Fruit fly (Drosophila melanogaster) whole organism, embryonic: ENCODE data around the gene Wdr59.

Experiments
- ATbp ChIP-seq: fragments of 200-800 bp; sonication (Bioruptor generic); optimal IDR thresholded peaks from 2 replicates; lab custom pipeline; 2017; ENCODE audit warnings: missing biosample characterization, mild to moderate bottlenecking, missing genetic modification characterization, missing genetic modification reagents
- Antp ChIP-seq: fragments of 200-800 bp; sonication (Bioruptor generic); optimal IDR thresholded peaks from 3 replicates; lab custom pipeline; 2016; ENCODE audit warnings: missing biosample characterization, missing genetic modification characterization
- C15 ChIP-seq: fragments of 200-800 bp; sonication (Bioruptor generic); IDR thresholded peaks from 3 replicates; pipeline ENCODE4 v1.3.6; 2022; ENCODE audit warnings: missing biosample characterization, missing genetic modification characterization
- CG10267 ChIP-seq: fragments of 200-800 bp; sonication (Bioruptor generic); optimal IDR thresholded peaks from 2 replicates; lab custom pipeline; 2018; ENCODE audit warnings: missing biosample characterization, mild to moderate bottlenecking, missing genetic modification characterization, moderate library complexity
- CG10366 ChIP-seq: fragments of 200-800 bp; sonication (Bioruptor generic); IDR thresholded peaks from 2 replicates; pipeline ENCODE4 v1.3.6; 2022; ENCODE audit warnings: missing biosample characterization, missing genetic modification characterization
- CG10565 ChIP-seq: fragments of 200-800 bp; sonication (Bioruptor generic); optimal IDR thresholded peaks from 3 replicates; lab custom pipeline; 2016; ENCODE audit warnings: missing biosample characterization, mild to moderate bottlenecking, missing genetic modification characterization
- CG12744 ChIP-seq: fragments of 200-800 bp; sonication (Bioruptor generic); optimal IDR thresholded peaks from 2 replicates; lab custom pipeline; 2016; ENCODE audit warnings: missing biosample characterization, missing genetic modification characterization
- CG14441 ChIP-seq: fragments of 200-800 bp; sonication (Bioruptor generic); IDR thresholded peaks from 2 replicates; pipeline ENCODE4 v1.3.6; 2022; ENCODE audit warnings: missing biosample characterization, missing genetic modification characterization
- CG14860 ChIP-seq: fragments of 200-800 bp; sonication (Bioruptor generic); IDR thresholded peaks from 3 replicates; pipeline ENCODE4 v1.3.6; 2022; ENCODE audit warnings: missing biosample characterization, missing genetic modification characterization; ENCODE audit not compliant: partially characterized antibody
- CG15696 ChIP-seq: fragments of 200-800 bp; sonication (Bioruptor generic); optimal IDR thresholded peaks from 2 replicates; lab custom pipeline; 2019; ENCODE audit warnings: missing biosample characterization, mild to moderate bottlenecking, missing genetic modification characterization, moderate library complexity
- CG2116 ChIP-seq: fragments of 200-800 bp; sonication (Bioruptor generic); optimal IDR thresholded peaks from 3 replicates; lab custom pipeline; 2018; ENCODE audit warnings: missing biosample characterization, mild to moderate bottlenecking, missing genetic modification characterization
- CG31441 ChIP-seq: fragments of 200-800 bp; sonication (Bioruptor generic); IDR thresholded peaks from 2 replicates; pipeline ENCODE4 v1.3.6; 2022; ENCODE audit warnings: missing biosample characterization, missing genetic modification characterization
- CG34422 ChIP-seq: fragments of 200-800 bp; sonication (Bioruptor generic); IDR thresholded peaks from 3 replicates; pipeline ENCODE4 v1.3.6; 2022; ENCODE audit warnings: missing biosample characterization, missing genetic modification characterization
- CG3847 ChIP-seq: fragments of 200-800 bp; sonication (Bioruptor generic); IDR thresholded peaks from 2 replicates; pipeline ENCODE4 v1.3.6; 2022; ENCODE audit warnings: missing biosample characterization, missing genetic modification characterization
- CG3995 ChIP-seq: fragments of 200-800 bp; sonication (Bioruptor generic); optimal IDR thresholded peaks from 3 replicates; lab custom pipeline; 2016; ENCODE audit warnings: missing biosample characterization, missing genetic modification characterization
- CG43689 ChIP-seq: fragments of 200-800 bp; sonication (Bioruptor generic); IDR thresholded peaks from 2 replicates; pipeline ENCODE4 v1.3.6; 2022; ENCODE audit warnings: missing biosample characterization, missing genetic modification characterization
- CG5180 ChIP-seq: fragments of 200-800 bp; sonication (Bioruptor generic); optimal IDR thresholded peaks from 3 replicates; lab custom pipeline; 2017; ENCODE audit warnings: missing biosample characterization, missing genetic modification characterization, mild to moderate bottlenecking, moderate library complexity, missing genetic modification reagents
- CG6175 ChIP-seq: fragments of 200-800 bp; sonication (Bioruptor generic); IDR thresholded peaks from 3 replicates; pipeline ENCODE4 v1.3.6; 2022; ENCODE audit warnings: missing biosample characterization, missing genetic modification characterization
- CG6254 ChIP-seq: fragments of 200-800 bp; sonication (Bioruptor generic); optimal IDR thresholded peaks from 3 replicates; lab custom pipeline; 2017; ENCODE audit warnings: mild to moderate bottlenecking, missing biosample characterization, missing genetic modification reagents, missing genetic modification characterization
- CG9797 ChIP-seq: fragments of 200-800 bp; sonication (Bioruptor generic); optimal IDR thresholded peaks from 3 replicates; lab custom pipeline; 2018; ENCODE audit warnings: missing biosample characterization, mild to moderate bottlenecking, missing genetic modification characterization
- CTCF ChIP-seq: fragments of 200-800 bp; sonication (Bioruptor generic); optimal IDR thresholded peaks from 2 replicates; lab custom pipeline; 2017; ENCODE audit warnings: missing biosample characterization, mild to moderate bottlenecking, missing genetic modification characterization, moderate library complexity
- CoRest ChIP-seq: fragments of 200-800 bp; sonication (Bioruptor generic); optimal IDR thresholded peaks from 3 replicates; lab custom pipeline; 2018; ENCODE audit warnings: missing biosample characterization, mild to moderate bottlenecking, missing genetic modification characterization, moderate library complexity
- D ChIP-seq, 2 experiments: fragments of 200-800 bp in 1 of 2; fragments of >200 bp in 1 of 2; sonication (Bioruptor generic) in 1 of 2; optimal IDR thresholded peaks; 2 replicates in 1 of 2; 3 replicates in 1 of 2; lab custom pipeline; 2017; ENCODE audit warnings: mild to moderate bottlenecking in 1 of 2, missing biosample characterization in 1 of 2, missing genetic modification characterization in 1 of 2, missing genetic modification reagents in 1 of 2
- D19B ChIP-seq: fragments of 200-800 bp; sonication (Bioruptor generic); optimal IDR thresholded peaks from 2 replicates; lab custom pipeline; 2017; ENCODE audit warnings: missing biosample characterization, mild to moderate bottlenecking, missing genetic modification characterization
- Dbx ChIP-seq: fragments of 200-800 bp; sonication (Bioruptor generic); IDR thresholded peaks from 3 replicates; pipeline ENCODE4 v1.3.6; 2022; ENCODE audit warnings: missing biosample characterization, missing genetic modification characterization
- Fer1 ChIP-seq: fragments of 200-800 bp; sonication (Bioruptor generic); optimal IDR thresholded peaks from 2 replicates; lab custom pipeline; 2017; ENCODE audit warnings: missing biosample characterization, mild to moderate bottlenecking, missing genetic modification characterization
- HLHmδ ChIP-seq: fragments of 200-800 bp; sonication (Bioruptor generic); optimal IDR thresholded peaks from 2 replicates; lab custom pipeline; 2018; ENCODE audit warnings: missing biosample characterization, mild to moderate bottlenecking, missing genetic modification characterization, moderate library complexity
- Scr ChIP-seq: fragments of 200-800 bp; sonication (Bioruptor generic); IDR thresholded peaks from 2 replicates; pipeline ENCODE4 v1.3.6; 2022; ENCODE audit warnings: missing biosample characterization, missing genetic modification characterization; ENCODE audit not compliant: partially characterized antibody
- Sin3A ChIP-seq: fragments of >200 bp; optimal IDR thresholded peaks from 2 replicates; lab custom pipeline; 2018
- Six4 ChIP-seq: fragments of 200-800 bp; sonication (Bioruptor generic); optimal IDR thresholded peaks from 2 replicates; lab custom pipeline; 2016; ENCODE audit warnings: missing biosample characterization, missing genetic modification characterization
- Spps ChIP-seq: fragments of 200-800 bp; sonication (Bioruptor generic); optimal IDR thresholded peaks from 2 replicates; lab custom pipeline; 2018; ENCODE audit warnings: missing biosample characterization, mild to moderate bottlenecking, missing genetic modification characterization
- Sry-δ ChIP-seq: fragments of 200-800 bp; sonication (Bioruptor generic); optimal IDR thresholded peaks from 2 replicates; lab custom pipeline; 2016; ENCODE audit warnings: missing biosample characterization, missing genetic modification characterization
- Xbp1 ChIP-seq: fragments of 200-800 bp; sonication (Bioruptor generic); optimal IDR thresholded peaks from 3 replicates; lab custom pipeline; 2016; ENCODE audit warnings: missing biosample characterization, mild to moderate bottlenecking, missing genetic modification characterization
- bab2 ChIP-seq: fragments of 200-800 bp; sonication (Bioruptor generic); optimal IDR thresholded peaks from 2 replicates; lab custom pipeline; 2016; ENCODE audit warnings: missing biosample characterization, missing genetic modification characterization
- chm ChIP-seq: fragments of 200-800 bp; sonication (Bioruptor generic); IDR thresholded peaks from 2 replicates; pipeline ENCODE4 v1.3.6; 2022; ENCODE audit warnings: missing biosample characterization, missing genetic modification characterization
- crol ChIP-seq: fragments of 200-800 bp; sonication (Bioruptor generic); IDR thresholded peaks from 2 replicates; pipeline ENCODE4 v1.3.6; 2022; ENCODE audit warnings: missing biosample characterization, missing genetic modification characterization
- dimm ChIP-seq: fragments of 200-800 bp; sonication (Bioruptor generic); IDR thresholded peaks from 2 replicates; pipeline ENCODE4 v1.3.6; 2022; ENCODE audit warnings: missing biosample characterization, missing genetic modification characterization
- grn ChIP-seq: fragments of 200-800 bp; sonication (Bioruptor generic); optimal IDR thresholded peaks from 3 replicates; lab custom pipeline; 2017; ENCODE audit warnings: missing biosample characterization, missing genetic modification characterization
- gro ChIP-seq: fragments of 200-800 bp; sonication (Bioruptor generic); optimal IDR thresholded peaks from 2 replicates; lab custom pipeline; 2016; ENCODE audit warnings: missing biosample characterization, missing genetic modification characterization
- ind ChIP-seq: fragments of 200-800 bp; sonication (Bioruptor generic); optimal IDR thresholded peaks from 3 replicates; lab custom pipeline; 2016; ENCODE audit warnings: missing biosample characterization, missing genetic modification characterization
- klu ChIP-seq: fragments of 200-800 bp; sonication (Bioruptor generic); IDR thresholded peaks from 2 replicates; pipeline ENCODE4 v1.3.6; 2022; ENCODE audit warnings: missing biosample characterization, missing genetic modification characterization
- lmd ChIP-seq: fragments of 200-800 bp; sonication (Bioruptor generic); IDR thresholded peaks from 2 replicates; pipeline ENCODE4 v1.3.6; 2022; ENCODE audit warnings: missing biosample characterization, missing genetic modification characterization
- nerfin-1 ChIP-seq: fragments of 200-800 bp; sonication (Bioruptor generic); optimal IDR thresholded peaks from 3 replicates; lab custom pipeline; 2019; ENCODE audit warnings: missing biosample characterization, mild to moderate bottlenecking, missing genetic modification characterization, moderate library complexity
- odd ChIP-seq: fragments of 200-800 bp; sonication (Bioruptor generic); optimal IDR thresholded peaks from 2 replicates; lab custom pipeline; 2017; ENCODE audit warnings: missing biosample characterization, mild to moderate bottlenecking, missing genetic modification characterization
- pb ChIP-seq: fragments of 200-800 bp; sonication (Bioruptor generic); optimal IDR thresholded peaks from 3 replicates; lab custom pipeline; 2016; ENCODE audit warnings: missing biosample characterization, missing genetic modification characterization
- schlank ChIP-seq: fragments of 200-800 bp; sonication (Bioruptor generic); optimal IDR thresholded peaks from 2 replicates; lab custom pipeline; 2018; ENCODE audit warnings: missing biosample characterization, mild to moderate bottlenecking, missing genetic modification characterization
- twi ChIP-seq: fragments of 200-800 bp; optimal IDR thresholded peaks from 2 replicates; lab custom pipeline; 2019; ENCODE audit warnings: missing biosample characterization, mild to moderate bottlenecking, missing genetic modification characterization, moderate library complexity
- unpg ChIP-seq: fragments of 200-800 bp; sonication (Bioruptor generic); optimal IDR thresholded peaks from 3 replicates; lab custom pipeline; 2018; ENCODE audit warnings: missing biosample characterization, mild to moderate bottlenecking, missing genetic modification characterization, moderate library complexity
- vfl ChIP-seq: fragments of 200-800 bp; sonication (Bioruptor generic); optimal IDR thresholded peaks from 2 replicates; lab custom pipeline; 2016; ENCODE audit warnings: missing biosample characterization, missing genetic modification characterization
- wdn ChIP-seq: fragments of 200-800 bp; sonication (Bioruptor generic); IDR thresholded peaks from 2 replicates; pipeline ENCODE4 v1.3.6; 2022; ENCODE audit warnings: missing biosample characterization, missing genetic modification characterization
- wor ChIP-seq: fragments of 200-800 bp; sonication (Bioruptor generic); IDR thresholded peaks from 2 replicates; pipeline ENCODE4 v1.3.6; 2022; ENCODE audit warnings: missing biosample characterization, missing genetic modification characterization

Gene Wdr59

DNA sequence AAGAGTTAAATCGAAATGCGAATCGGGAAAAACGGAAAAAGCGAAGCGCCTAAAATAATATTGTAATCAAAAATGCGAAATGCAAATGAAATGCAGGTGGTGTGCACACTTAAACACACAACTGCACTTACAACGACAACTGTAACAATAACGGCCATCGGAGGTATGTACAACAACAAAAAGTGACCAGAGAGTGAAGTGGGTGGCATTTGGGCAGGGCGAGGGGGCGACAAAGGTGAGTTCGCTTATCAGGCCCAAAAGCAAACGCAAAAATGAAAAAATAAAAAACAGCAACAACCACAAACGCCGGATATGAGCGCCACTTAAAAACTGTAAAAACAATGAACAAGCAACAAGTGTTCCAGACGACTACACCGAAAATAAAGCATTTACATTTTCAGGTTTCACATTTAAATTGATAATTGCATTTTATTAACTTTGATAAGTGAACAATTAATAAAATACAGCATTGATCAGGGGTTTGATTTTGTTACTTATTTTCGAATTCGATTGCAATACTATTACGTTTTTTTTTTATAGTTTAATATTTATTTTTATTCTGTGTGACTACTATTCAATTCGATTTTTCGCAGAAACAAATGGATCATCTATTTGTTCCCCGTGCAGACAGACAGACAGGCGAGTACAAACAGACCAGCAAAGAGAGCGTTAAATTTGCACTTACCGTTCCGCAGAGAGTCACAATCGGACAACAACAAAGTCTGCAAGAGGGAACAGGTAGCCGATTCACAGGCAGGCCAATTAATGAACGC is 26.0 kb upstream of the Wdr59 start (continued):
- peak; percentile 48; the same call in 1 of the 3 replicates for TF ChIP-seq CG34422 (GFP tag; lab: Robert Waterston, UW)
- no peak for TF ChIP-seq CG14860 (GFP tag; lab: Robert Waterston, UW)
- TF ChIP-seq pb (GFP tag; lab: Kevin White, UChicago) = no peak
- TF ChIP-seq CG10565 (GFP tag; lab: Kevin White, UChicago) = no peak
- peak; percentile 61 for TF ChIP-seq Fer1 (GFP tag; lab: Kevin White, UChicago)
- TF ChIP-seq CG5180 (GFP tag; lab: Kevin White, UChicago) = no peak
- TF ChIP-seq C15 (GFP tag; lab: Robert Waterston, UW) = no peak
- peak; percentile 58 for TF ChIP-seq CoRest (tag; lab: Kevin White, UChicago)
- TF ChIP-seq Scr = no peak
- TF ChIP-seq Antp = no peak
- no peak for TF ChIP-seq CG14441 (GFP tag; lab: Robert Waterston, UW)
- TF ChIP-seq D (optimal IDR thresholded peaks at IDR 0.05; lab: Kevin White, UChicago) = no peak
- no peak for TF ChIP-seq D (GFP tag; optimal IDR thresholded peaks at IDR 0.05; lab: Kevin White, UChicago)
- TF ChIP-seq chm (GFP tag; lab: Robert Waterston, UW) = no peak
- TF ChIP-seq CG10267 (tag; lab: Kevin White, UChicago) = peak; percentile 1
- TF ChIP-seq crol (GFP tag; lab: Robert Waterston, UW) = peak; percentile 70
- no peak for TF ChIP-seq HLHmδ (GFP tag; lab: Kevin White, UChicago)
- no peak for TF ChIP-seq wor (GFP tag; lab: Robert Waterston, UW)
- TF ChIP-seq vfl (GFP tag; lab: Kevin White, UChicago) = no peak
- TF ChIP-seq CG3995 (GFP tag; lab: Kevin White, UChicago) = peak; percentile 2
- no peak for TF ChIP-seq CG2116 (GFP tag; lab: Kevin White, UChicago)
- TF ChIP-seq odd (GFP tag; lab: Kevin White, UChicago) = no peak
- TF ChIP-seq schlank (tag; lab: Kevin White, UChicago) = no peak
- TF ChIP-seq nerfin-1 = no peak
- no peak for TF ChIP-seq gro
- peak; percentile 33 for TF ChIP-seq D19B
- TF ChIP-seq CG15696 (tag; lab: Kevin White, UChicago) = no peak
- TF ChIP-seq unpg = peak; percentile 33
- TF ChIP-seq CTCF (GFP tag; lab: Kevin White, UChicago) = no peak
- TF ChIP-seq Sin3A = no peak
- no peak for TF ChIP-seq Spps
- peak; percentile 42 for TF ChIP-seq CG3847 (GFP tag; lab: Robert Waterston, UW)
- TF ChIP-seq CG31441 (GFP tag; lab: Robert Waterston, UW) = no peak
- no peak for TF ChIP-seq Sry-δ (GFP tag; lab: Kevin White, UChicago)
- TF ChIP-seq CG12744 (GFP tag; lab: Kevin White, UChicago) = no peak
- no peak for TF ChIP-seq grn (GFP tag; lab: Kevin White, UChicago)
- peak; percentile 25 for TF ChIP-seq ind (GFP tag; lab: Kevin White, UChicago)
- peak; percentile 65; the same call in 2 of the 3 replicates for TF ChIP-seq Dbx (GFP tag; lab: Robert Waterston, UW)
- 0 out of 2 replicates have a peak, but pooled peaks have one; percentile 31 for TF ChIP-seq CG10366
- no peak for TF ChIP-seq Xbp1 (GFP tag; lab: Kevin White, UChicago)
- 0 out of 2 replicates have a peak, but pooled peaks have one; percentile 45 for TF ChIP-seq CG43689 (GFP tag; lab: Robert Waterston, UW)
- TF ChIP-seq Six4 = no peak
- no peak for TF ChIP-seq CG6175 (GFP tag; lab: Robert Waterston, UW)
- no peak for TF ChIP-seq CG6254
- no peak for TF ChIP-seq bab2 (GFP tag; lab: Kevin White, UChicago)
- TF ChIP-seq CG9797 (GFP tag; lab: Kevin White, UChicago) = no peak
- TF ChIP-seq twi (tag; lab: Kevin White, UChicago) = no peak
- TF ChIP-seq wdn (GFP tag; lab: Robert Waterston, UW) = no peak
- no peak for TF ChIP-seq klu (GFP tag; lab: Robert Waterston, UW)
- no peak for TF ChIP-seq ATbp (GFP tag; lab: Kevin White, UChicago)
- TF ChIP-seq dimm (GFP tag; lab: Robert Waterston, UW) = no peak
- TF ChIP-seq lmd = peak; percentile 59; the same call in 1 of the 2 replicates
